Fruit fly (Drosophila melanogaster) whole organism, embryonic: ENCODE data around the gene CG6695.
A peak's percentile ranks its signal among the peaks of the same experiment; 100 is the strongest.

ENCODE experiments used
- Adf1 ChIP-seq: fragments of 200-800 bp; sonication (Bioruptor generic); IDR thresholded peaks from 2 replicates; pipeline ENCODE4 v1.3.6; 2022; ENCODE audit warnings: missing biosample characterization, missing genetic modification characterization
- BtbVII ChIP-seq: fragments of 200-800 bp; sonication (Bioruptor generic); optimal IDR thresholded peaks from 3 replicates; lab custom pipeline; 2017; ENCODE audit warnings: missing biosample characterization, mild to moderate bottlenecking, missing genetic modification characterization
- CG12744 ChIP-seq: fragments of 200-800 bp; sonication (Bioruptor generic); optimal IDR thresholded peaks from 2 replicates; lab custom pipeline; 2016; ENCODE audit warnings: missing biosample characterization, missing genetic modification characterization
- CG12769 ChIP-seq: fragments of 200-800 bp; sonication (Bioruptor generic); optimal IDR thresholded peaks from 2 replicates; lab custom pipeline; 2019; ENCODE audit warnings: missing biosample characterization, mild to moderate bottlenecking, missing genetic modification characterization, moderate library complexity
- CG14667 ChIP-seq: fragments of 200-800 bp; sonication (Bioruptor generic); IDR thresholded peaks from 2 replicates; pipeline ENCODE4 v1.3.6; 2022; ENCODE audit warnings: missing biosample characterization, missing genetic modification characterization
- CG14860 ChIP-seq: fragments of 200-800 bp; sonication (Bioruptor generic); IDR thresholded peaks from 3 replicates; pipeline ENCODE4 v1.3.6; 2022; ENCODE audit warnings: missing biosample characterization, missing genetic modification characterization; ENCODE audit not compliant: partially characterized antibody
- CG1647 ChIP-seq: fragments of 200-800 bp; sonication (Bioruptor generic); optimal IDR thresholded peaks from 3 replicates; lab custom pipeline; 2016; ENCODE audit warnings: missing biosample characterization, missing genetic modification characterization
- CG16815 ChIP-seq: fragments of 200-800 bp; sonication (Bioruptor generic); optimal IDR thresholded peaks from 3 replicates; lab custom pipeline; 2017; ENCODE audit warnings: missing biosample characterization, mild to moderate bottlenecking, missing genetic modification characterization
- CG2129 ChIP-seq: fragments of 200-800 bp; sonication (Bioruptor generic); IDR thresholded peaks from 2 replicates; pipeline ENCODE4 v1.3.6; 2022; ENCODE audit warnings: missing biosample characterization, missing genetic modification characterization; ENCODE audit not compliant: partially characterized antibody
- CG31224 ChIP-seq: fragments of 200-800 bp; sonication (Bioruptor generic); IDR thresholded peaks from 2 replicates; pipeline ENCODE4 v1.3.6; 2022; ENCODE audit warnings: missing biosample characterization, missing genetic modification characterization
- CG3163 ChIP-seq: fragments of 200-800 bp; sonication (Bioruptor generic); optimal IDR thresholded peaks from 3 replicates; lab custom pipeline; 2016; ENCODE audit warnings: missing biosample characterization, missing genetic modification characterization
- CG33213 ChIP-seq: fragments of 200-800 bp; sonication (Bioruptor generic); optimal IDR thresholded peaks from 3 replicates; lab custom pipeline; 2016; ENCODE audit warnings: missing biosample characterization, missing genetic modification characterization
- CG33557 ChIP-seq: fragments of 200-800 bp; sonication (Bioruptor generic); optimal IDR thresholded peaks from 2 replicates; lab custom pipeline; 2019; ENCODE audit warnings: missing biosample characterization, mild to moderate bottlenecking, missing genetic modification characterization, moderate library complexity
- CG4617 ChIP-seq: fragments of 200-800 bp; sonication (Bioruptor generic); optimal IDR thresholded peaks from 3 replicates; lab custom pipeline; 2016; ENCODE audit warnings: missing biosample characterization, missing genetic modification characterization, borderline replicate concordance
- CG4854 ChIP-seq: fragments of 200-800 bp; sonication (Bioruptor generic); optimal IDR thresholded peaks from 2 replicates; lab custom pipeline; 2016; ENCODE audit warnings: missing biosample characterization, missing genetic modification characterization, inconsistent platforms
- CG6175 ChIP-seq: fragments of 200-800 bp; sonication (Bioruptor generic); IDR thresholded peaks from 3 replicates; pipeline ENCODE4 v1.3.6; 2022; ENCODE audit warnings: missing biosample characterization, missing genetic modification characterization
- CG6272 ChIP-seq: fragments of 200-800 bp; sonication (Bioruptor generic); IDR thresholded peaks from 2 replicates; pipeline ENCODE4 v1.3.6; 2022; ENCODE audit warnings: missing biosample characterization, missing genetic modification characterization
- CG6654 ChIP-seq: fragments of 200-800 bp; sonication (Bioruptor generic); optimal IDR thresholded peaks from 2 replicates; lab custom pipeline; 2017; ENCODE audit warnings: missing biosample characterization, mild to moderate bottlenecking, missing genetic modification characterization
- CG6854 ChIP-seq: fragments of 200-800 bp; sonication (Bioruptor generic); optimal IDR thresholded peaks from 3 replicates; lab custom pipeline; 2017; ENCODE audit warnings: missing biosample characterization, mild to moderate bottlenecking, missing genetic modification characterization
- CG7556 ChIP-seq: fragments of 200-800 bp; sonication (Bioruptor generic); optimal IDR thresholded peaks from 2 replicates; lab custom pipeline; 2017; ENCODE audit warnings: missing biosample characterization, mild to moderate bottlenecking, missing genetic modification characterization
- CG8290 ChIP-seq, 3 experiments: fragments of 200-800 bp; sonication (Bioruptor generic); optimal IDR thresholded peaks; 2 replicates each; lab custom pipeline; 2016 to 2019; ENCODE audit warnings: missing biosample characterization in 3 of 3, missing genetic modification characterization in 3 of 3, mild to moderate bottlenecking in 2 of 3, moderate library complexity in 1 of 3
- CG9437 ChIP-seq: fragments of 200-800 bp; sonication (Bioruptor generic); optimal IDR thresholded peaks from 2 replicates; lab custom pipeline; 2018; ENCODE audit warnings: missing biosample characterization, mild to moderate bottlenecking, missing genetic modification characterization
- CG9609 ChIP-seq: fragments of 200-800 bp; sonication (Bioruptor generic); optimal IDR thresholded peaks from 3 replicates; lab custom pipeline; 2016; ENCODE audit warnings: missing biosample characterization, missing genetic modification characterization
- CG9727 ChIP-seq: fragments of 200-800 bp; sonication (Bioruptor generic); optimal IDR thresholded peaks from 3 replicates; lab custom pipeline; 2017; ENCODE audit warnings: missing biosample characterization, mild to moderate bottlenecking, missing genetic modification characterization
- Deaf1 ChIP-seq: fragments of 200-800 bp; optimal IDR thresholded peaks from 3 replicates; lab custom pipeline; 2019; ENCODE audit warnings: missing biosample characterization, mild to moderate bottlenecking, missing genetic modification characterization, moderate library complexity
- Dfd ChIP-seq, 2 experiments: fragments of >200 bp; optimal IDR thresholded peaks; 2 replicates each; lab custom pipeline; 2017; ENCODE audit warnings: missing biosample characterization in 2 of 2, missing genetic modification characterization in 2 of 2
- Dip2 ChIP-seq: fragments of 200-800 bp; sonication (Bioruptor generic); IDR thresholded peaks from 2 replicates; pipeline ENCODE4 v1.3.6; 2022; ENCODE audit warnings: missing biosample characterization, missing genetic modification characterization
- Drgx ChIP-seq: fragments of 200-800 bp; sonication (Bioruptor generic); IDR thresholded peaks from 2 replicates; pipeline ENCODE4 v1.3.6; 2022; ENCODE audit warnings: missing biosample characterization, missing genetic modification characterization
- Elba2 ChIP-seq: fragments of 200-800 bp; sonication (Bioruptor generic); optimal IDR thresholded peaks from 3 replicates; lab custom pipeline; 2016; ENCODE audit warnings: missing biosample characterization, missing genetic modification characterization
- Ets65A ChIP-seq: fragments of 200-800 bp; sonication (Bioruptor generic); peaks from one replicate; lab custom pipeline; 2016; ENCODE audit warnings: missing biosample characterization, missing genetic modification characterization
- HmgZ ChIP-seq: fragments of 200-800 bp; sonication (Bioruptor generic); optimal IDR thresholded peaks from 2 replicates; lab custom pipeline; 2018; ENCODE audit warnings: missing biosample characterization, mild to moderate bottlenecking, missing genetic modification characterization
- Med ChIP-seq: fragments of 200-800 bp; sonication (Bioruptor generic); peaks from one replicate; lab custom pipeline; 2016; ENCODE audit warnings: missing biosample characterization, missing genetic modification characterization, mild to moderate bottlenecking, inconsistent platforms, moderate library complexity
- Side ChIP-seq: fragments of 200-800 bp; sonication (Bioruptor generic); optimal IDR thresholded peaks from 2 replicates; lab custom pipeline; 2016; ENCODE audit warnings: missing biosample characterization, missing genetic modification characterization
- bbx ChIP-seq: fragments of 200-800 bp; sonication (Bioruptor generic); IDR thresholded peaks from 2 replicates; pipeline ENCODE4 v1.3.6; 2022; ENCODE audit warnings: missing biosample characterization, missing genetic modification characterization; ENCODE audit not compliant: partially characterized antibody
- chinmo ChIP-seq: fragments of 200-800 bp; sonication (Bioruptor generic); IDR thresholded peaks from 4 replicates; pipeline ENCODE4 v1.3.6; 2022; ENCODE audit warnings: missing biosample characterization, missing genetic modification characterization; ENCODE audit not compliant: partially characterized antibody
- cwo ChIP-seq: fragments of 200-800 bp; sonication (Bioruptor generic); optimal IDR thresholded peaks from 3 replicates; lab custom pipeline; 2017; ENCODE audit warnings: missing biosample characterization, missing genetic modification characterization, mild to moderate bottlenecking, moderate library complexity, missing genetic modification reagents
- dan ChIP-seq: fragments of 200-800 bp; sonication (Bioruptor generic); IDR thresholded peaks from 2 replicates; pipeline ENCODE4 v1.3.6; 2022; ENCODE audit warnings: missing biosample characterization, missing genetic modification characterization
- ems ChIP-seq: fragments of 200-800 bp; sonication (Bioruptor generic); optimal IDR thresholded peaks from 3 replicates; lab custom pipeline; 2016; ENCODE audit warnings: missing biosample characterization, missing genetic modification characterization
- her ChIP-seq: fragments of 200-800 bp; sonication (Bioruptor generic); optimal IDR thresholded peaks from 2 replicates; lab custom pipeline; 2016; ENCODE audit warnings: missing biosample characterization, missing genetic modification characterization
- lilli ChIP-seq: fragments of 200-800 bp; sonication (Bioruptor generic); optimal IDR thresholded peaks from 3 replicates; lab custom pipeline; 2016; ENCODE audit warnings: missing biosample characterization, missing genetic modification characterization
- lmd ChIP-seq: fragments of 200-800 bp; sonication (Bioruptor generic); IDR thresholded peaks from 2 replicates; pipeline ENCODE4 v1.3.6; 2022; ENCODE audit warnings: missing biosample characterization, missing genetic modification characterization
- lov ChIP-seq, 2 experiments: fragments of 200-800 bp in 1 of 2; fragments of >200 bp in 1 of 2; sonication (Bioruptor generic) in 1 of 2; IDR thresholded peaks in 1 of 2; optimal IDR thresholded peaks in 1 of 2; 2 replicates in 1 of 2; 3 replicates in 1 of 2; pipeline versions ENCODE4 v1.3.6 to Lab custom; 2017 to 2022; ENCODE audit warnings: missing biosample characterization in 1 of 2, missing genetic modification characterization in 1 of 2
- nmo ChIP-seq: fragments of 200-800 bp; sonication (Bioruptor generic); optimal IDR thresholded peaks from 2 replicates; lab custom pipeline; 2018; ENCODE audit warnings: missing biosample characterization, mild to moderate bottlenecking, missing genetic modification characterization, moderate library complexity
- onecut ChIP-seq: fragments of 200-800 bp; sonication (Bioruptor generic); IDR thresholded peaks from 2 replicates; pipeline ENCODE4 v1.3.6; 2022; ENCODE audit warnings: missing biosample characterization, missing genetic modification characterization
- ranshi ChIP-seq: fragments of 200-800 bp; sonication (Bioruptor generic); IDR thresholded peaks from 2 replicates; pipeline ENCODE4 v1.3.6; 2022; ENCODE audit warnings: missing biosample characterization, missing genetic modification characterization
- sens-2 ChIP-seq: fragments of 200-800 bp; sonication (Bioruptor generic); IDR thresholded peaks from 2 replicates; pipeline ENCODE4 v1.3.6; 2022; ENCODE audit warnings: missing biosample characterization, missing genetic modification characterization
- sima ChIP-seq: fragments of 200-800 bp; sonication (Bioruptor generic); optimal IDR thresholded peaks from 2 replicates; lab custom pipeline; 2016; ENCODE audit warnings: missing biosample characterization, missing genetic modification characterization
- stwl ChIP-seq: fragments of 200-800 bp; sonication (Bioruptor generic); optimal IDR thresholded peaks from 3 replicates; lab custom pipeline; 2018; ENCODE audit warnings: missing biosample characterization, mild to moderate bottlenecking, missing genetic modification characterization, moderate library complexity
- tap ChIP-seq: fragments of 200-800 bp; optimal IDR thresholded peaks from 3 replicates; lab custom pipeline; 2019; ENCODE audit warnings: missing biosample characterization, mild to moderate bottlenecking, missing genetic modification characterization, moderate library complexity
- vfl ChIP-seq: fragments of 200-800 bp; sonication (Bioruptor generic); optimal IDR thresholded peaks from 2 replicates; lab custom pipeline; 2016; ENCODE audit warnings: missing biosample characterization, missing genetic modification characterization
- z ChIP-seq: fragments of 200-800 bp; sonication (Bioruptor generic); IDR thresholded peaks from 3 replicates; pipeline ENCODE4 v1.3.6; 2022; ENCODE audit warnings: missing biosample characterization, missing genetic modification characterization

CG6695 gene

DNA sequence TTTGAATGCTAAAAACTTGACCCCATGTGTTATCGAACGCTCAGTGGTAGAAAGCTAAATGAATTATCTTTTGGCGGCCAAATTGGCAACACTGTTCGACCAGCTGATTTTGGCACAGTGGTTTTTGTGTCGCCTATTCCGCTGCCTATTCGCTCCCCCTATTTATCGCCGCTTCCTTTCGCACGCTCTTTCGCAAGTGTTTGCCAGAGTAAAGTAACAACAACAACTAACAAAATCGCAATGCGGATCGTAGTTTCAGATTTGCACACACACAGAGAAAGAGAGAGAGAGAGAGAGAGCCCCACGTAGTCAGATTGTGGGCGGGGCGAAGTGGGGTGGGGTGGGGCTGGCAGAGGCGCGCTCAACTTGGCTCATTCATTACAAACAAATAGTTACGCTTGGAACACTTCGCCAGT is 3.9 kb upstream of the CG6695 start (continued):
- TF ChIP-seq CG33213 (GFP tag; lab: Kevin White, UChicago): no peak
- TF ChIP-seq CG1647 (GFP tag; lab: Kevin White, UChicago): no peak
- TF ChIP-seq CG14667 (GFP tag; lab: Robert Waterston, UW): no peak
- TF ChIP-seq sens-2 (GFP tag; lab: Robert Waterston, UW): no peak
- TF ChIP-seq CG31224: no peak
- TF ChIP-seq CG9727 (GFP tag; lab: Kevin White, UChicago): no peak
- no peak for TF ChIP-seq CG6654 (GFP tag; lab: Kevin White, UChicago)
- no peak for TF ChIP-seq nmo (GFP tag; lab: Kevin White, UChicago)
- no peak for TF ChIP-seq onecut
- no peak for TF ChIP-seq dan (GFP tag; lab: Robert Waterston, UW)
- TF ChIP-seq HmgZ (tag; lab: Kevin White, UChicago): peak; percentile 7
- no peak for TF ChIP-seq CG9609 (GFP tag; lab: Kevin White, UChicago)
- TF ChIP-seq CG14860 (GFP tag; lab: Robert Waterston, UW): no peak
- no peak for TF ChIP-seq CG33557 (GFP tag; lab: Kevin White, UChicago)
- TF ChIP-seq CG6272 (GFP tag; lab: Robert Waterston, UW): no peak
- TF ChIP-seq Adf1 (GFP tag; lab: Robert Waterston, UW): peak; percentile 62
- no peak for TF ChIP-seq CG12744 (GFP tag; lab: Kevin White, UChicago)
- TF ChIP-seq chinmo (GFP tag; lab: Robert Waterston, UW): peak; percentile 27; the same call in 1 of the 4 replicates
- no peak for TF ChIP-seq CG16815 (GFP tag; lab: Kevin White, UChicago)
- no peak for TF ChIP-seq CG6854 (GFP tag; lab: Kevin White, UChicago)
- no peak for TF ChIP-seq CG7556 (GFP tag; lab: Kevin White, UChicago)
- TF ChIP-seq Med: peak; percentile 87
- TF ChIP-seq vfl (GFP tag; lab: Kevin White, UChicago): no peak
- TF ChIP-seq lov (optimal IDR thresholded peaks at IDR 0.05; lab: Kevin White, UChicago): no peak
- TF ChIP-seq lov (GFP tag; IDR thresholded peaks at IDR 0.05; lab: Robert Waterston, UW): no peak
- no peak for TF ChIP-seq Ets65A
- no peak for TF ChIP-seq her (GFP tag; lab: Kevin White, UChicago)
- TF ChIP-seq CG8290 (GFP tag; optimal IDR thresholded peaks at IDR 0.05; lab: Kevin White, UChicago): no peak
- TF ChIP-seq CG8290 (tag; optimal IDR thresholded peaks at IDR 0.05; lab: Kevin White, UChicago): no peak
- no peak for TF ChIP-seq CG9437
- no peak for TF ChIP-seq Side (GFP tag; lab: Kevin White, UChicago)
- no peak for TF ChIP-seq ems
- no peak for TF ChIP-seq tap (tag; lab: Kevin White, UChicago)
- TF ChIP-seq Dfd (GFP tag; optimal IDR thresholded peaks at IDR 0.05; lab: Kevin White, UChicago): no peak
- TF ChIP-seq Dip2 (GFP tag; lab: Robert Waterston, UW): no peak
- TF ChIP-seq ranshi (GFP tag; lab: Robert Waterston, UW): 0 out of 2 replicates have a peak, but pooled peaks have one; percentile 16
- TF ChIP-seq CG6175 (GFP tag; lab: Robert Waterston, UW): no peak
- no peak for TF ChIP-seq CG4617 (GFP tag; lab: Kevin White, UChicago)
- no peak for TF ChIP-seq CG12769 (tag; lab: Kevin White, UChicago)
- TF ChIP-seq CG2129 (GFP tag; lab: Robert Waterston, UW): no peak
- TF ChIP-seq bbx: no peak
- no peak for TF ChIP-seq cwo (GFP tag; lab: Kevin White, UChicago)
- no peak for TF ChIP-seq stwl (tag; lab: Kevin White, UChicago)
- TF ChIP-seq Elba2 (GFP tag; lab: Kevin White, UChicago): no peak
- peak; percentile 35; the same call in 1 of the 2 replicates for TF ChIP-seq Drgx
- TF ChIP-seq lilli (GFP tag; lab: Kevin White, UChicago): peak; percentile 36
- TF ChIP-seq Deaf1 (tag; lab: Kevin White, UChicago): no peak
- TF ChIP-seq CG3163: no peak
- no peak for TF ChIP-seq lmd (GFP tag; lab: Robert Waterston, UW)
- TF ChIP-seq BtbVII: no peak
- TF ChIP-seq z (GFP tag; lab: Robert Waterston, UW): no peak
- TF ChIP-seq CG4854 (GFP tag; lab: Kevin White, UChicago): no peak
- no peak for TF ChIP-seq sima
